Worm (Caenorhabditis elegans): ENCODE measurements around the gene idpa-2.

DNA sequence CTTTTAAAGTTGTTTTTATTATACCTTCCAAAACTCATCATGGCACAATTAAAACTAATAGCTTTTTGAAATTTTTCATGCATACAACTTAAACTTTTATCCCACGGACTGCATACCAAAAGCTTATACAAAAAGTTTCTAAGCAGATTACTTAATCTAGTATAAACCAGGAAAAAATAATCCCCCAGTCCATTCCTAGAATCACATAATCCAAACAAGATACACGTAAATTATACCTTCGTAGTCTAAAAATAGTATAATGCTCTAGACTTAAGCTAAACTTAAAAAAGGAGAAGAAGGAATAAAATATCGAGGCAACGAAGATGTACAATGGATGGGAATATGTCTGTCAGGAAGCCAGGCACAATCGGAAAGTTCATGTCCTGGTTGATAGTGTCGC lies 2.7 kb upstream of the idpa-2 start:
- TF ChIP-seq ama-1 (optimal IDR thresholded peaks at IDR 0.05), result no peak
- TF ChIP-seq nhr-11 (tag; optimal IDR thresholded peaks at IDR 0.05), result peak; percentile 24
- TF ChIP-seq ztf-11 (tag; optimal IDR thresholded peaks at IDR 0.05), result no peak
- TF ChIP-seq jun-1 (tag; optimal IDR thresholded peaks at IDR 0.05), result no peak
- TF ChIP-seq lin-39 (tag; optimal IDR thresholded peaks at IDR 0.05), result no peak
- TF ChIP-seq ztf-4 (tag; optimal IDR thresholded peaks at IDR 0.05), result no peak
- no peak for TF ChIP-seq aly-2 (tag; optimal IDR thresholded peaks at IDR 0.05)
- TF ChIP-seq Y116A8C.19 (tag; optimal IDR thresholded peaks at IDR 0.05; ENCODE audit: borderline replicate concordance), result no peak
- no peak for TF ChIP-seq nhr-76 (tag; optimal IDR thresholded peaks at IDR 0.05)
- no peak for TF ChIP-seq nhr-84 (tag; optimal IDR thresholded peaks at IDR 0.05)
- no peak for TF ChIP-seq alr-1 (tag; optimal IDR thresholded peaks at IDR 0.05; ENCODE audit: borderline replicate concordance)
